Worm (Caenorhabditis elegans): ENCODE results near the gene Y82E9BR.5.

DNA sequence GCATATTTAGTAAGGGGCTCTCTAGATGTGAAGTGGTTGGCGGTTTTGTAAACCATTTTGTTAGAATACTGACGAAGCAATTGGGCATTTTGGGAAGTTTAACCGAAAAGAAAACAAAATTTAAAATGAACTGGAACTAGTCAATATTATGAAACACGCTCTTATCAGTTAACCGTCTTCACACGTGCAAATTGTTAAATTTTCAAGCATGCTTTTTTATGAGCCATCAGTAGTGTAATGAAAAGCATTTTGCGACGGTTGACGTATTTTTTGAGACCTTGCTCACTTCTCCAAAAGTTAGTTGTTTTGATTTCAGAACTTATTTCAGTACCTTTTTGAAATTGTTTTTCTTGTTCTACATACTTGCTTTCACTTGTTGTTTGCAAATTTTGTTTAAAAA is 34.9 kb upstream of the Y82E9BR.5 start, which contains the start of gene fbxa-25:
- TF ChIP-seq W03F9.2 (tag; optimal IDR thresholded peaks at IDR 0.05) (no peak), him-1 (tag; optimal IDR thresholded peaks at IDR 0.05) (no peak)

All from whole organism, L4/young adult.